Fruit fly (Drosophila melanogaster): Measurements from ENCODE around the gene CG7299.

Gene CG7299

dm6 chr2L:10665603-10666002 is 18.6 kb downstream of the CG7299 start (continued):
- TF ChIP-seq Dbx (GFP tag; IDR thresholded peaks at IDR 0.05) (peak; percentile 64; the same call in 1 of the 3 replicates), Hr51 (GFP tag; optimal IDR thresholded peaks at IDR 0.05) (peak; percentile 43 to 89), CG9215 (GFP tag; IDR thresholded peaks at IDR 0.05) (peak; percentile 70), sd (tag; optimal IDR thresholded peaks at IDR 0.05) (peak; percentile 55), Trl (optimal IDR thresholded peaks at IDR 0.05) (no peak), Trl (GFP tag; optimal IDR thresholded peaks at IDR 0.05) (peak; percentile 79), Sry-β (GFP tag; optimal IDR thresholded peaks at IDR 0.05) (no peak), tio (GFP tag; optimal IDR thresholded peaks at IDR 0.05) (peak; percentile 69), pho (GFP tag; optimal IDR thresholded peaks at IDR 0.05) (peak; percentile 56), pan (optimal IDR thresholded peaks at IDR 0.05) (no peak), pan (GFP tag; optimal IDR thresholded peaks at IDR 0.05 in 1 of 2, IDR thresholded peaks at IDR 0.05 in 1 of 2) (peak in 1 of 2 experiments; percentile 93), slou (GFP tag; optimal IDR thresholded peaks at IDR 0.05) (peak; percentile 61), Spps (tag; optimal IDR thresholded peaks at IDR 0.05) (no peak), CG17568 (GFP tag; optimal IDR thresholded peaks at IDR 0.05) (peak; percentile 48), CG17328 (GFP tag; IDR thresholded peaks at IDR 0.05) (peak; percentile 75), Camta (GFP tag; optimal IDR thresholded peaks at IDR 0.05) (peak; percentile 75), da (GFP tag; optimal IDR thresholded peaks at IDR 0.05) (no peak), CG2889 (GFP tag; IDR thresholded peaks at IDR 0.05) (peak; percentile 76), CG10462 (GFP tag; optimal IDR thresholded peaks at IDR 0.05) (peak; percentile 56), nerfin-1 (tag; optimal IDR thresholded peaks at IDR 0.05) (no peak), chinmo (GFP tag; IDR thresholded peaks at IDR 0.05; ENCODE audit: partially characterized antibody) (no peak), abd-A (tag; optimal IDR thresholded peaks at IDR 0.05) (no peak), Atf6 (GFP tag; IDR thresholded peaks at IDR 0.05) (peak; percentile 83), jumu (GFP tag; optimal IDR thresholded peaks at IDR 0.05) (peak; percentile 64), CG12391 (tag; optimal IDR thresholded peaks at IDR 0.05) (peak; percentile 80), Doc2 (GFP tag; IDR thresholded peaks at IDR 0.05) (peak; percentile 52; the same call in 1 of the 2 replicates), CG6765 (GFP tag; optimal IDR thresholded peaks at IDR 0.05) (no peak), Hr3 (GFP tag; optimal IDR thresholded peaks at IDR 0.05) (peak; percentile 71), crp (GFP tag; optimal IDR thresholded peaks at IDR 0.05) (peak in 1 of 2 experiments; percentile 17), vfl (GFP tag; optimal IDR thresholded peaks at IDR 0.05) (no peak), CG8089 (GFP tag; optimal IDR thresholded peaks at IDR 0.05) (peak; percentile 67), Neu2 (GFP tag; optimal IDR thresholded peaks at IDR 0.05; ENCODE audit: borderline replicate concordance) (no peak), sug (tag; optimal IDR thresholded peaks at IDR 0.05) (peak; percentile 47), bowl (GFP tag; IDR thresholded peaks at IDR 0.05) (peak; percentile 83), CG15479 (GFP tag; optimal IDR thresholded peaks at IDR 0.05) (no peak), CG6683 (GFP tag; optimal IDR thresholded peaks at IDR 0.05) (no peak), PHDP (tag; optimal IDR thresholded peaks at IDR 0.05) (peak; percentile 79), tll (GFP tag; optimal IDR thresholded peaks at IDR 0.05) (no peak), otp (GFP tag; IDR thresholded peaks at IDR 0.05) (peak; percentile 83), en (GFP tag; optimal IDR thresholded peaks at IDR 0.05) (peak; percentile 74), CG12219 (GFP tag; optimal IDR thresholded peaks at IDR 0.05) (peak; percentile 78), CG16779 (GFP tag; IDR thresholded peaks at IDR 0.05) (peak; percentile 63), Nf-YC (tag; optimal IDR thresholded peaks at IDR 0.05) (peak; percentile 47), Side (GFP tag; optimal IDR thresholded peaks at IDR 0.05) (peak; percentile 72), Hmr (GFP tag; optimal IDR thresholded peaks at IDR 0.05) (peak; percentile 66), CG17829 (tag; optimal IDR thresholded peaks at IDR 0.05) (no peak), vvl (GFP tag; IDR thresholded peaks at IDR 0.05) (peak; percentile 92), CG16815 (GFP tag; optimal IDR thresholded peaks at IDR 0.05) (peak; percentile 58), CG1529 (GFP tag; optimal IDR thresholded peaks at IDR 0.05) (peak; percentile 14), Sox102F (GFP tag; optimal IDR thresholded peaks at IDR 0.05) (peak; percentile 89), Dek (tag; optimal IDR thresholded peaks at IDR 0.05) (peak; percentile 73)

Data from whole organism, embryonic.